Fruit fly (Drosophila melanogaster): Measurements from ENCODE around the gene CG31633.

dm6 chr2L:6632307-6632706 is 23.8 kb downstream of the CG31633 start, which contains the start of gene Oatp26F:
- TF ChIP-seq Vsx2 (GFP tag; optimal IDR thresholded peaks at IDR 0.05; ENCODE audit: partially characterized antibody) = no peak
- no peak for TF ChIP-seq OdsH (GFP tag; optimal IDR thresholded peaks at IDR 0.05)
- TF ChIP-seq HLH106 (tag; optimal IDR thresholded peaks at IDR 0.05) = no peak
- TF ChIP-seq Myc (optimal IDR thresholded peaks at IDR 0.05) = no peak
- TF ChIP-seq pan (optimal IDR thresholded peaks at IDR 0.05) = no peak
- no peak for TF ChIP-seq N (GFP tag; optimal IDR thresholded peaks at IDR 0.05)
- TF ChIP-seq Hr78 (GFP tag; optimal IDR thresholded peaks at IDR 0.05) = no peak
- TF ChIP-seq Dfd (GFP tag; optimal IDR thresholded peaks at IDR 0.05) = no peak

All from whole organism, wandering third instar larva.